Fruit fly (Drosophila melanogaster): ENCODE measurements around the gene tinc.
A peak's percentile ranks its signal among the peaks of the same experiment; 100 is the strongest.

The tinc gene

DNA sequence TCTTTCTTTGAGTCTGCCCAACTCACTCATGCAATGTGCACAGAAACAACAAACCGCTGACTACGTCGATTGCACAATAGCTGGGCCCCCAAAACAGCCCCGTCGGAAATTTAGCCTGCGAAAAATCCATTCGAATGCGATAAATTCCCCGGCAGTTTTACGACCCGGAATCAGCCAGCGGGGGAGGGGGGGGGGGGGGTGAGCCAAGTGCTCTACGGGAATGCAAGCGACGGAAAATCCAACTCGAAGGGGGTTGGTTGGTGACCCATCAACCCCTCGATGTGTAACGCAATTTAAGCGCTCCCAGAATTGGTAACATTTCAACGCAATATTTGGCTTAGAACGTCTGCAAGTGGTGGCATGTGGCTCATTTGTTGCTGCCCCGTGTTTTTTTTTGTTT, 35.6 kb downstream of the tinc start:
- TF ChIP-seq gl (tag; optimal IDR thresholded peaks at IDR 0.05) (no peak), CG34367 (tag; optimal IDR thresholded peaks at IDR 0.05) (no peak), CG15710 (tag; optimal IDR thresholded peaks at IDR 0.05) (no peak), EcR (GFP tag; optimal IDR thresholded peaks at IDR 0.05) (no peak), D1 (tag; optimal IDR thresholded peaks at IDR 0.05) (no peak), CG8159 (tag; optimal IDR thresholded peaks at IDR 0.05) (no peak), CG32121 (GFP tag; IDR thresholded peaks at IDR 0.05) (no peak), CG14655 (GFP tag; optimal IDR thresholded peaks at IDR 0.05) (no peak), CG13204 (GFP tag; optimal IDR thresholded peaks at IDR 0.05) (no peak), Pif1B (GFP tag; optimal IDR thresholded peaks at IDR 0.05) (no peak), CG12605 (GFP tag; IDR thresholded peaks at IDR 0.05) (no peak), Snoo (tag; optimal IDR thresholded peaks at IDR 0.05) (no peak), CG8301 (tag; optimal IDR thresholded peaks at IDR 0.05) (no peak), rn (GFP tag; IDR thresholded peaks at IDR 0.05) (no peak), fd96Ca (GFP tag; IDR thresholded peaks at IDR 0.05) (no peak), CG17806 (tag; optimal IDR thresholded peaks at IDR 0.05) (no peak), Ets98B (GFP tag; IDR thresholded peaks at IDR 0.05) (no peak), CG4496 (GFP tag; IDR thresholded peaks at IDR 0.05) (no peak)

- TF ChIP-seq Ets98B (GFP tag; IDR thresholded peaks at IDR 0.05) (no peak), CG8159 (tag; optimal IDR thresholded peaks at IDR 0.05) (peak; percentile 43), CG10348 (GFP tag; IDR thresholded peaks at IDR 0.05) (no peak), CG15710 (tag; optimal IDR thresholded peaks at IDR 0.05) (peak; percentile 9), CG32121 (GFP tag; IDR thresholded peaks at IDR 0.05) (no peak), rn (GFP tag; IDR thresholded peaks at IDR 0.05) (no peak), CG8301 (tag; optimal IDR thresholded peaks at IDR 0.05) (no peak), CG14655 (GFP tag; optimal IDR thresholded peaks at IDR 0.05) (no peak), D1 (tag; optimal IDR thresholded peaks at IDR 0.05) (no peak)
Observed at dm6 chr3R:17849178-17849577, 37.8 kb downstream of the tinc start.

DNA sequence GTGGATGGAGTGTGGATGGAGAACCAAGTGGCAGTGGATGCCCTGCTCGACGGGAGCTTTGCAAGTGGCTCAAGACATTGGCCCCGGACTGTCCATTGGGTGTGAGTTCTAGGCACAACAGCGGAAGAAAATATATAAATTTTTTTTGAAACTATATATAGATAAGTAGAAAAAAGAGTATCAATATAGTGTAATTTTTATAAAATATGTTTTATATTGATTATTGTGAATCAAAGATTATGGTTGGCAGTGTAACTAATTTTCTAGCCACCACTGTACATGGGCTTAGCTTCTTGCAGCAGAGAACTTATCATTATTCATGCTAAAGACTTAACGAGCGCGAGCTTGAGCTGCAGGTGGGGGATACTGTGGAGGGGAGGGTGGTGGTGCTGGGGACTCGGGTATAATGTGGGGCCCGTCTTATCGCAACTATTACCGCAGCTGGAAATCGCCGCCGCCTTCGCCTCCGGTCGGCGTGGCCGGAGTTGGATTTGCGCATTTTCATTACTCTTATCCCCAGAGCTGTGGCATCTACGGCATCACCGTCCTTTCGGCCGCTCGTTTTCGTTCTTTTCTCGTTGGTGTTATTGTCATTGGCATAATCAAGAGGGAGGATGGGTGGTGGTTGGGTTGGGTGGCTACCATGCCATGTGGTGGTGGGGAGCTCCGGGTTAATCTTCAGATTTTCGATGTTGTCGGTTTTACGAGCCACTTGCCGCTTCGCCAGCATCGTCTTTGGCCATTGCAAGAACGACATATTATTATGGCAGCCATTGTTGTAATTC, 50.7 kb downstream of the tinc start:
- TF ChIP-seq Snoo (tag; optimal IDR thresholded peaks at IDR 0.05) = no peak
- TF ChIP-seq Pif1B (GFP tag; optimal IDR thresholded peaks at IDR 0.05) = no peak
- no peak for TF ChIP-seq fd96Ca (GFP tag; IDR thresholded peaks at IDR 0.05)
- TF ChIP-seq CG9948 (tag; optimal IDR thresholded peaks at IDR 0.05) = no peak
- TF ChIP-seq Pif1A (GFP tag; optimal IDR thresholded peaks at IDR 0.05) = no peak
- no peak for TF ChIP-seq CG8301 (tag; optimal IDR thresholded peaks at IDR 0.05)
- no peak for TF ChIP-seq CG13204 (GFP tag; optimal IDR thresholded peaks at IDR 0.05)
- TF ChIP-seq CG10348 (GFP tag; IDR thresholded peaks at IDR 0.05) = no peak
- TF ChIP-seq CG14655 (GFP tag; optimal IDR thresholded peaks at IDR 0.05) = peak; percentile 36

DNA sequence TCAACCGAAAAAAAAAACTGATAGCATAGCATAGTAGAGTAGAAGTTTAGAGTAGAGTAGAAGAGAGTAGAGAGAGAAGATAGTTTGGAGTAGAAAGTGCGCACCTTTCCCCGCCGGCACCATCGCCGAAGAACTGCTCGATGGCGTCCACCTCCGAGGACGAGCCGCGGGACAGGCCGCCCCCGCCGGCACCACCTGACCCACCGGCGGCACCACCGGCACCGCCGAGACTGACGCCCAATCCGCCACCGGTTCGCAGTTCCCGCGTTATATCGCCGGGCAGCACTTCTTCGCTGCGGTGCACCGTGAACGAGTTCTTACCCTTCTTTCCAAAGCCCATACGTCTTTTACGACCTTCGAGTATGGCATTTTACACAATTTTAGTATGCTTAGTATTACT, 69.7 kb downstream of the tinc start:
- TF ChIP-seq CG34367 (tag; optimal IDR thresholded peaks at IDR 0.05) (no peak), CG8301 (tag; optimal IDR thresholded peaks at IDR 0.05) (no peak), CG15710 (tag; optimal IDR thresholded peaks at IDR 0.05) (no peak), gl (tag; optimal IDR thresholded peaks at IDR 0.05) (no peak), Pif1B (GFP tag; optimal IDR thresholded peaks at IDR 0.05) (no peak), Ets98B (GFP tag; IDR thresholded peaks at IDR 0.05) (no peak), rn (GFP tag; IDR thresholded peaks at IDR 0.05) (no peak), Pif1A (GFP tag; optimal IDR thresholded peaks at IDR 0.05) (no peak), EcR (GFP tag; optimal IDR thresholded peaks at IDR 0.05) (no peak), Snoo (tag; optimal IDR thresholded peaks at IDR 0.05) (no peak), CG12605 (GFP tag; IDR thresholded peaks at IDR 0.05) (no peak), CG32121 (GFP tag; IDR thresholded peaks at IDR 0.05) (no peak), CG10348 (GFP tag; IDR thresholded peaks at IDR 0.05) (no peak), CG9948 (tag; optimal IDR thresholded peaks at IDR 0.05) (no peak), fd96Ca (GFP tag; IDR thresholded peaks at IDR 0.05) (no peak), D1 (tag; optimal IDR thresholded peaks at IDR 0.05) (no peak)

DNA sequence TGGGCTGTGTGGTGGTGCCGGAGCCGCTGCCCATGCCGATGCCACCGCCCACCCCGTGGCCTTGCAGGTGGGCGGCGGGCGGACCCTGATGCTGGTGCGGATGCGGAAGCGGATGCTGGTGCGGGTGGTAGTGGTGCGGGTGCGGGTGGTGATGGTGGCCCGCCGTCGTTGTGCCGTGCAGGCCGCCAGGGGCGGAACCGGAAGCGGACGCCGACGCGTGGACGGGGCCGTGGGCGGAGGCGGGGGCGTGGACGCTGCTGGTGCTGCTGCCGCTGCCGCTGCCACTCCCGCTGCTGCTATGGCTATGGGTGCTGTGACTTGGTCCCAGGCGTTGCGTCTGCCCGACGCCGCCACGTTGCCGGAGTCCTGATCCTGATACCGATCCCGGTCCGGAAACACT, 79.7 kb downstream of the tinc start:
- TF ChIP-seq EcR (GFP tag; optimal IDR thresholded peaks at IDR 0.05) (no peak), CG14655 (GFP tag; optimal IDR thresholded peaks at IDR 0.05) (no peak), Snoo (tag; optimal IDR thresholded peaks at IDR 0.05) (no peak), CG12605 (GFP tag; IDR thresholded peaks at IDR 0.05) (no peak), CG4496 (GFP tag; IDR thresholded peaks at IDR 0.05) (no peak), CG34367 (tag; optimal IDR thresholded peaks at IDR 0.05) (no peak), Pif1B (GFP tag; optimal IDR thresholded peaks at IDR 0.05) (no peak), Pif1A (GFP tag; optimal IDR thresholded peaks at IDR 0.05) (no peak), CG8159 (tag; optimal IDR thresholded peaks at IDR 0.05) (no peak), D1 (tag; optimal IDR thresholded peaks at IDR 0.05) (no peak), rn (GFP tag; IDR thresholded peaks at IDR 0.05) (no peak), CG10348 (GFP tag; IDR thresholded peaks at IDR 0.05) (no peak), CG8301 (tag; optimal IDR thresholded peaks at IDR 0.05) (no peak), CG13204 (GFP tag; optimal IDR thresholded peaks at IDR 0.05) (no peak), fd96Ca (GFP tag; IDR thresholded peaks at IDR 0.05) (no peak), CG15710 (tag; optimal IDR thresholded peaks at IDR 0.05) (no peak), CG32121 (GFP tag; IDR thresholded peaks at IDR 0.05) (no peak), CG9948 (tag; optimal IDR thresholded peaks at IDR 0.05) (no peak)

DNA sequence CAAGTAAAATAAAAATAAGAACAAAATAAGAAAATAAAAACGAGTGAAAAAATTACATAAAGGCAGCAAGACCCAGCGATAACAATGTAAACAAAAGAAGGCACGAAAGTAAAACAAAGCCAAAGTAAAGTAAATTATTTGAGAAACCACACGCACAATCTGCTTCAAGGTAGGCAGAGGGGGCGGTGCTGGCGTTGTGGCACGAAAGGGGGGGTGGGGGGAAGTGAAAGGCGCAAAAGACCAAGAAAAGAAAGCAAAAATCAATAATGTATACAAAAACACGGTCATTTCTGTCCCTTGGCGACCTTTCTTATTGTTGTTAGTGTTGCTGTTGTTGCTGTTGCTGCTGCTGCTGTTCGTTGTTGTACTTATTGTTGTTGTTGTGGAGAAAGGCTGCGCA, 85.9 kb downstream of the tinc start:
- TF ChIP-seq D1 (tag; optimal IDR thresholded peaks at IDR 0.05) (no peak), CG8301 (tag; optimal IDR thresholded peaks at IDR 0.05) (no peak), Pif1A (GFP tag; optimal IDR thresholded peaks at IDR 0.05) (no peak), CG9948 (tag; optimal IDR thresholded peaks at IDR 0.05) (no peak), CG8159 (tag; optimal IDR thresholded peaks at IDR 0.05) (no peak), CG17806 (tag; optimal IDR thresholded peaks at IDR 0.05) (no peak), EcR (GFP tag; optimal IDR thresholded peaks at IDR 0.05) (no peak), Ets98B (GFP tag; IDR thresholded peaks at IDR 0.05) (no peak), CG15710 (tag; optimal IDR thresholded peaks at IDR 0.05) (no peak), CG14655 (GFP tag; optimal IDR thresholded peaks at IDR 0.05) (no peak), CG12605 (GFP tag; IDR thresholded peaks at IDR 0.05) (no peak), CG4496 (GFP tag; IDR thresholded peaks at IDR 0.05) (no peak), fd96Ca (GFP tag; IDR thresholded peaks at IDR 0.05) (no peak), Pif1B (GFP tag; optimal IDR thresholded peaks at IDR 0.05) (no peak), CG10348 (GFP tag; IDR thresholded peaks at IDR 0.05) (no peak), Snoo (tag; optimal IDR thresholded peaks at IDR 0.05) (no peak)
